Fruit fly (Drosophila melanogaster): ENCODE measurements around the gene CG31522.

CG31522 gene

DNA sequence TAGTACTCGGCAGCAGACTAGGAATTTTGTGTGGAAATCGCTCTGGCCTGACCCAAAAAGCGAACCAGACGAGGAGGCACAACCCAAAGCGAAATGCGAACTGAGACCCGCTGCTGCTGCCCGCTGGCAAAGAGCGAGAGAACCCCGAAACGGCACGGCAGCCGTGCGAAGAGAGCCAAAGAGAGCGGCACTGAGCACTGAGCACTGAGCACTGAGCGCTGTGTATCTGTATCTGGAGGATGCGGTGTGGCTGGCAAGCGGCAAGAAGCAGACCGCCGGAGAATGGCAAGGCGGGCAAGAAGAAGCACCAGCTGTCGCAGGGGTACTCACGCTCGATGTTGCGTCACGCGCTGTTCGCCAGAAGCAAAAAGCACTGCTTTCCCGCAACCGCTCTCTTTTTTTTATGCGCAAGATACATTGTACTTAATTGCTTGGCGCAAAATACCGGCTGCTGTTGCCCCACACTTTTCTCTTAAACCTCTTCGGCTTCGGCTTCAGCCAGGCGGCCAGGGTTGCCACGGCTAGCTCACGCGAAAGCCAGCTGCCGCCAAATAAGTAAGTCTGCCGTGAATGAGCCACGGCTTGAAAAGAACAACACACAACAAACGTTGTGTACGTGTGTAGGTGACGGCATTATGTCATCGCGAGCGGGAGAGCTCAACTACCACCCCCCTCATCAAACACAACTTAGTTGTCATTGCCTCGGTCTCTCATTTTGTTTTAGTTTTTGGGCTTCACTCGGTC lies 9.3 kb downstream of the CG31522 start (continued):
- peak; percentile 79; the same call in 2 of the 3 replicates for TF ChIP-seq ci (GFP tag; IDR thresholded peaks at IDR 0.05)
- TF ChIP-seq gsb (GFP tag; IDR thresholded peaks at IDR 0.05) = no peak
- TF ChIP-seq CG14860 (GFP tag; IDR thresholded peaks at IDR 0.05; ENCODE audit: partially characterized antibody) = no peak
- no peak for TF ChIP-seq CG7745 (tag; optimal IDR thresholded peaks at IDR 0.05)
- peak; percentile 18; the same call in 1 of the 2 replicates for TF ChIP-seq Rfx (GFP tag; IDR thresholded peaks at IDR 0.05)
- TF ChIP-seq Fer3 (tag; optimal IDR thresholded peaks at IDR 0.05) = no peak
- no peak for TF ChIP-seq NC2α (GFP tag; optimal IDR thresholded peaks at IDR 0.05)
- TF ChIP-seq CG4820 (GFP tag; optimal IDR thresholded peaks at IDR 0.05) = no peak
- TF ChIP-seq hbn (GFP tag; IDR thresholded peaks at IDR 0.05; ENCODE audit: partially characterized antibody) = no peak
- TF ChIP-seq CG4404 (GFP tag; IDR thresholded peaks at IDR 0.05) = no peak
- TF ChIP-seq peb (GFP tag; IDR thresholded peaks at IDR 0.05) = no peak
- no peak for TF ChIP-seq CG14667 (GFP tag; IDR thresholded peaks at IDR 0.05)
- TF ChIP-seq yki (optimal IDR thresholded peaks at IDR 0.05) = peak; percentile 93
- TF ChIP-seq bigmax (GFP tag; optimal IDR thresholded peaks at IDR 0.05) = no peak
- TF ChIP-seq exex (tag; optimal IDR thresholded peaks at IDR 0.05) = no peak
- TF ChIP-seq nerfin-2 (GFP tag; IDR thresholded peaks at IDR 0.05; ENCODE audit: partially characterized antibody) = no peak
- TF ChIP-seq CG17802 (tag; optimal IDR thresholded peaks at IDR 0.05) = no peak
- TF ChIP-seq tup (GFP tag; optimal IDR thresholded peaks at IDR 0.05) = no peak
- TF ChIP-seq hkb (optimal IDR thresholded peaks at IDR 0.05) = no peak
- TF ChIP-seq hkb (GFP tag; IDR thresholded peaks at IDR 0.05) = peak; percentile 46; the same call in 1 of the 2 replicates
- TF ChIP-seq salm (tag; optimal IDR thresholded peaks at IDR 0.05) = no peak
- no peak for TF ChIP-seq Abd-B (GFP tag; optimal IDR thresholded peaks at IDR 0.05)
- peak; percentile 22; the same call in 1 of the 3 replicates for TF ChIP-seq CG11695 (GFP tag; IDR thresholded peaks at IDR 0.05)
- TF ChIP-seq CG14441 (GFP tag; IDR thresholded peaks at IDR 0.05) = no peak
- TF ChIP-seq Ets97D (GFP tag; optimal IDR thresholded peaks at IDR 0.05) = peak; percentile 49
- TF ChIP-seq hth (optimal IDR thresholded peaks at IDR 0.05) = no peak
- no peak for TF ChIP-seq Hmx (GFP tag; optimal IDR thresholded peaks at IDR 0.05)
- TF ChIP-seq Opbp (GFP tag; IDR thresholded peaks at IDR 0.05; ENCODE audit: partially characterized antibody) = peak; percentile 52; the same call in 1 of the 3 replicates
- peak; percentile 37 for TF ChIP-seq kay (GFP tag; optimal IDR thresholded peaks at IDR 0.05)
- no peak for TF ChIP-seq org-1 (GFP tag; optimal IDR thresholded peaks at IDR 0.05)
- TF ChIP-seq vvl (GFP tag; IDR thresholded peaks at IDR 0.05) = peak; percentile 51
- TF ChIP-seq wek (GFP tag; optimal IDR thresholded peaks at IDR 0.05) = peak; percentile 44
- TF ChIP-seq CG2889 (GFP tag; IDR thresholded peaks at IDR 0.05) = no peak
- 0 out of 3 replicates have a peak, but pooled peaks have one; percentile 15 for TF ChIP-seq zfh1 (GFP tag; IDR thresholded peaks at IDR 0.05)
- TF ChIP-seq CG1647 (GFP tag; optimal IDR thresholded peaks at IDR 0.05) = no peak
- TF ChIP-seq CG7786 (GFP tag; optimal IDR thresholded peaks at IDR 0.05) = no peak
- no peak for TF ChIP-seq CG10959 (GFP tag; IDR thresholded peaks at IDR 0.05)
- TF ChIP-seq CG5180 (GFP tag; optimal IDR thresholded peaks at IDR 0.05) = peak; percentile 96
- no peak for TF ChIP-seq MTF-1 (GFP tag; optimal IDR thresholded peaks at IDR 0.05; ENCODE audit: borderline replicate concordance)
- TF ChIP-seq CG7839 (tag; optimal IDR thresholded peaks at IDR 0.05) = no peak
- no peak for TF ChIP-seq chif (GFP tag; optimal IDR thresholded peaks at IDR 0.05)
- peak; percentile 46; the same call in 1 of the 3 replicates for TF ChIP-seq CG7963 (GFP tag; IDR thresholded peaks at IDR 0.05; ENCODE audit: partially characterized antibody)
- TF ChIP-seq Kr (GFP tag; optimal IDR thresholded peaks at IDR 0.05) = no peak
- TF ChIP-seq fru (optimal IDR thresholded peaks at IDR 0.05) = no peak
- TF ChIP-seq CG7928 (GFP tag; optimal IDR thresholded peaks at IDR 0.05) = no peak
- TF ChIP-seq Hsf (GFP tag; optimal IDR thresholded peaks at IDR 0.05) = no peak
- TF ChIP-seq emc (GFP tag; optimal IDR thresholded peaks at IDR 0.05) = no peak
- TF ChIP-seq fd64A (GFP tag; optimal IDR thresholded peaks at IDR 0.05) = peak; percentile 7
- TF ChIP-seq CG1792 (GFP tag; optimal IDR thresholded peaks at IDR 0.05) = no peak
- no peak for TF ChIP-seq CG8359 (GFP tag; optimal IDR thresholded peaks at IDR 0.05; ENCODE audit: borderline replicate concordance)
